Worm (Caenorhabditis elegans) whole organism, young adult: ENCODE measurements around the gene R151.1.

Experiments
- F39B2.1 ChIP-seq: fragments of 200-800 bp; sonication (Bioruptor generic); IDR thresholded peaks from 2 replicates; pipeline ENCODE4 v1.3.6; 2022; ENCODE audit warnings: missing genetic modification reagents, missing genetic modification characterization, missing compliant biosample characterization
- F57C9.4 ChIP-seq: sonication (generic microtip); optimal IDR thresholded peaks from 2 replicates; lab custom pipeline; 2017; ENCODE audit warnings: mild to moderate bottlenecking, missing genetic modification characterization, missing compliant biosample characterization
- Y53G8AR.9 ChIP-seq: fragments of 200-800 bp; sonication (Bioruptor generic); conservative IDR thresholded peaks from 2 replicates; pipeline ENCODE4 v1.3.6; 2022; ENCODE audit warnings: missing genetic modification reagents, missing genetic modification characterization, missing compliant biosample characterization
- Y67H2A.10 ChIP-seq: fragments of 200-800 bp; sonication (Bioruptor generic); conservative IDR thresholded peaks from 2 replicates; pipeline ENCODE4 v1.3.6; 2022; ENCODE audit warnings: missing genetic modification reagents, missing genetic modification characterization, missing compliant biosample characterization
- ZK185.1 ChIP-seq: sonication (generic microtip); optimal IDR thresholded peaks from 2 replicates; lab custom pipeline; 2016; ENCODE audit warnings: mild to moderate bottlenecking, missing genetic modification characterization, missing compliant biosample characterization; ENCODE audit not compliant: poor library complexity, severe bottlenecking
- egrh-3 ChIP-seq: fragments of 200-800 bp; sonication (Bioruptor generic); IDR thresholded peaks from 2 replicates; pipeline ENCODE4 v1.3.6; 2022; ENCODE audit warnings: missing genetic modification reagents, missing genetic modification characterization, missing compliant biosample characterization
- ets-4 ChIP-seq: fragments of 200-800 bp; sonication (Bioruptor generic); optimal IDR thresholded peaks from 2 replicates; lab custom pipeline; 2018; ENCODE audit warnings: mild to moderate bottlenecking, missing genetic modification characterization, missing compliant biosample characterization
- hlh-12 ChIP-seq: sonication (generic microtip); optimal IDR thresholded peaks from 2 replicates; lab custom pipeline; 2016; ENCODE audit warnings: missing genetic modification characterization, missing compliant biosample characterization
- hmg-1.2 ChIP-seq: fragments of 200-800 bp; sonication (Bioruptor generic); IDR thresholded peaks from 2 replicates; pipeline ENCODE4 v1.3.6; 2022; ENCODE audit warnings: missing genetic modification reagents, missing genetic modification characterization, missing compliant biosample characterization
- mcd-1 ChIP-seq: fragments of 200-800 bp; sonication (Bioruptor generic); IDR thresholded peaks from 2 replicates; pipeline ENCODE4 v1.3.6; 2022; ENCODE audit warnings: missing genetic modification reagents, missing genetic modification characterization, missing compliant biosample characterization
- snpc-4 ChIP-seq, 5 experiments: fragments of 150-350 bp in 1 of 5; sonication (generic microtip) in 4 of 5; optimal IDR thresholded peaks; 2 replicates each; lab custom pipeline; 2014 to 2018; ENCODE audit warnings: missing genetic modification characterization in 5 of 5, missing biosample characterization in 3 of 5, antibody characterized with exemption in 2 of 5, mild to moderate bottlenecking in 2 of 5, missing compliant biosample characterization in 2 of 5, missing genotype in 2 of 5, moderate library complexity in 2 of 5, missing genetic modification reagents in 1 of 5
- ztf-22 ChIP-seq: fragments of 200-800 bp; sonication (Bioruptor generic); optimal IDR thresholded peaks from 2 replicates; lab custom pipeline; 2018; ENCODE audit warnings: mild to moderate bottlenecking, missing genetic modification characterization, moderate library complexity, missing compliant biosample characterization

DNA sequence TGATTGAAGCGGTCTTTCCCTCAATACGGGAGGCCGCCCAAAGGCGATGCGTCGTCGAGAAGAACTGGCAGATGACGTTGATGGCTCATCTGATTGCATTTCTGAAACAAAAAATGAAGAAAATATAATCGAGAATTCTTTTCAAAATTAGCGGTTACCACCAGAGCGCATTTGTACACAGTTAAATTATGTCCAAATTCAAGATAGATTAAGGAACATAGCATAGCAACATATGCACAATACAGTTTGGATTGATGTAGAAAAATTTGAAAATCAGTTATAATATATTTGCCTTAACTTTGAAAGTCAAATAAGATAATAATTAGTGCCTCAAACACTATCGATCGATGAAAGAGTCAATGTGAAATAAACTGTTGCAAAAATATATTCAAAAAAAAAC lies 13.4 kb downstream of the R151.1 start, which contains the start of gene R151.8:
- TF ChIP-seq Y67H2A.10, result no peak
- TF ChIP-seq ztf-22 (GFP tag; lab: Kevin White, UChicago), result no peak
- TF ChIP-seq snpc-4 (GFP tag; optimal IDR thresholded peaks at IDR 0.05; lab: Kevin White, UChicago), result no peak
- TF ChIP-seq snpc-4 (tag; optimal IDR thresholded peaks at IDR 0.05; lab: Kevin White, UChicago), result no peak
- TF ChIP-seq ZK185.1 (tag; lab: Kevin White, UChicago), result no peak
- TF ChIP-seq Y53G8AR.9, result no peak
- no peak for TF ChIP-seq ets-4 (GFP tag; lab: Kevin White, UChicago)
- TF ChIP-seq F57C9.4, result no peak
- no peak for TF ChIP-seq egrh-3 (GFP tag; lab: Robert Waterston, UW)
- TF ChIP-seq mcd-1 (GFP tag; lab: Robert Waterston, UW), result no peak
- TF ChIP-seq hlh-12 (tag; lab: Kevin White, UChicago), result no peak
- no peak for TF ChIP-seq hmg-1.2 (GFP tag; lab: Robert Waterston, UW)
- no peak for TF ChIP-seq F39B2.1 (GFP tag; lab: Robert Waterston, UW)
